Fruit fly (Drosophila melanogaster) whole organism, embryonic: Measurements from ENCODE around the gene CG15764.

ENCODE experiments used
- Abd-B ChIP-seq: fragments of 200-800 bp; sonication (Bioruptor generic); optimal IDR thresholded peaks from 2 replicates; lab custom pipeline; 2018; ENCODE audit warnings: missing biosample characterization, mild to moderate bottlenecking, missing genetic modification characterization, moderate library complexity
- Antp ChIP-seq: fragments of 200-800 bp; sonication (Bioruptor generic); optimal IDR thresholded peaks from 3 replicates; lab custom pipeline; 2016; ENCODE audit warnings: missing biosample characterization, missing genetic modification characterization
- Asciz ChIP-seq: fragments of 200-800 bp; sonication (Bioruptor generic); optimal IDR thresholded peaks from 2 replicates; lab custom pipeline; 2017; ENCODE audit warnings: missing biosample characterization, mild to moderate bottlenecking, missing genetic modification characterization, missing genetic modification reagents
- CG10147 ChIP-seq: fragments of 200-800 bp; sonication (Bioruptor generic); optimal IDR thresholded peaks from 2 replicates; lab custom pipeline; 2019; ENCODE audit warnings: missing biosample characterization, mild to moderate bottlenecking, missing genetic modification characterization, moderate library complexity
- CG10959 ChIP-seq: fragments of 200-800 bp; sonication (Bioruptor generic); IDR thresholded peaks from 2 replicates; pipeline ENCODE4 v1.3.6; 2022; ENCODE audit warnings: missing biosample characterization, missing genetic modification characterization
- CG11247 ChIP-seq: fragments of 200-800 bp; sonication (Bioruptor generic); IDR thresholded peaks from 2 replicates; pipeline ENCODE4 v1.3.6; 2022; ENCODE audit warnings: missing biosample characterization, missing genetic modification characterization
- CG12744 ChIP-seq: fragments of 200-800 bp; sonication (Bioruptor generic); optimal IDR thresholded peaks from 2 replicates; lab custom pipeline; 2016; ENCODE audit warnings: missing biosample characterization, missing genetic modification characterization
- CG1529 ChIP-seq: fragments of 200-800 bp; sonication (Bioruptor generic); optimal IDR thresholded peaks from 3 replicates; lab custom pipeline; 2018; ENCODE audit warnings: missing biosample characterization, missing genetic modification characterization
- CG16815 ChIP-seq: fragments of 200-800 bp; sonication (Bioruptor generic); optimal IDR thresholded peaks from 3 replicates; lab custom pipeline; 2017; ENCODE audit warnings: missing biosample characterization, mild to moderate bottlenecking, missing genetic modification characterization
- CG17568 ChIP-seq: fragments of 200-800 bp; sonication (Bioruptor generic); optimal IDR thresholded peaks from 2 replicates; lab custom pipeline; 2018; ENCODE audit warnings: missing biosample characterization, mild to moderate bottlenecking, missing genetic modification characterization, moderate library complexity
- CG17612 ChIP-seq: fragments of 200-800 bp; sonication (Bioruptor generic); IDR thresholded peaks from 2 replicates; pipeline ENCODE4 v1.3.6; 2022; ENCODE audit warnings: missing biosample characterization, missing genetic modification characterization
- CG2678 ChIP-seq: fragments of 200-800 bp; sonication (Bioruptor generic); optimal IDR thresholded peaks from 3 replicates; lab custom pipeline; 2019; ENCODE audit warnings: missing biosample characterization, mild to moderate bottlenecking, missing genetic modification characterization, moderate library complexity
- CG2712 ChIP-seq: fragments of 200-800 bp; optimal IDR thresholded peaks from 3 replicates; lab custom pipeline; 2019; ENCODE audit warnings: missing biosample characterization, mild to moderate bottlenecking, missing genetic modification characterization, moderate library complexity
- CG30020 ChIP-seq: fragments of 200-800 bp; optimal IDR thresholded peaks from 2 replicates; lab custom pipeline; 2019; ENCODE audit warnings: missing biosample characterization, mild to moderate bottlenecking, missing genetic modification characterization, moderate library complexity
- CG30431 ChIP-seq: fragments of 200-800 bp; sonication (Bioruptor generic); optimal IDR thresholded peaks from 2 replicates; lab custom pipeline; 2017; ENCODE audit warnings: missing biosample characterization, missing genetic modification characterization
- CG34376 ChIP-seq: fragments of 200-800 bp; sonication (Bioruptor generic); optimal IDR thresholded peaks from 2 replicates; lab custom pipeline; 2018; ENCODE audit warnings: missing biosample characterization, mild to moderate bottlenecking, missing genetic modification characterization
- CG7987 ChIP-seq: fragments of 200-800 bp; sonication (Bioruptor generic); optimal IDR thresholded peaks from 2 replicates; lab custom pipeline; 2018; ENCODE audit warnings: missing biosample characterization, mild to moderate bottlenecking, missing genetic modification characterization, moderate library complexity
- CG9215 ChIP-seq: fragments of 200-800 bp; sonication (Bioruptor generic); IDR thresholded peaks from 2 replicates; pipeline ENCODE4 v1.3.6; 2022; ENCODE audit warnings: missing biosample characterization, missing genetic modification characterization
- CG9437 ChIP-seq: fragments of 200-800 bp; sonication (Bioruptor generic); optimal IDR thresholded peaks from 2 replicates; lab custom pipeline; 2018; ENCODE audit warnings: missing biosample characterization, mild to moderate bottlenecking, missing genetic modification characterization
- Dfd ChIP-seq, 2 experiments: fragments of >200 bp; optimal IDR thresholded peaks; 2 replicates each; lab custom pipeline; 2017; ENCODE audit warnings: missing biosample characterization in 2 of 2, missing genetic modification characterization in 2 of 2
- HHEX ChIP-seq: fragments of 200-800 bp; sonication (Bioruptor generic); optimal IDR thresholded peaks from 3 replicates; lab custom pipeline; 2017; ENCODE audit warnings: missing biosample characterization, mild to moderate bottlenecking, missing genetic modification characterization, missing genetic modification reagents
- HmgZ ChIP-seq: fragments of 200-800 bp; sonication (Bioruptor generic); optimal IDR thresholded peaks from 2 replicates; lab custom pipeline; 2018; ENCODE audit warnings: missing biosample characterization, mild to moderate bottlenecking, missing genetic modification characterization
- Hmr ChIP-seq: fragments of 200-800 bp; sonication (Bioruptor generic); optimal IDR thresholded peaks from 3 replicates; lab custom pipeline; 2017; ENCODE audit warnings: mild to moderate bottlenecking, missing biosample characterization, missing genetic modification reagents, missing genetic modification characterization
- Lpt ChIP-seq: fragments of >200 bp; optimal IDR thresholded peaks from 2 replicates; lab custom pipeline; 2018; ENCODE audit warnings: missing biosample characterization, missing genetic modification characterization
- Myb ChIP-seq: fragments of 200-800 bp; sonication (Bioruptor generic); optimal IDR thresholded peaks from 2 replicates; lab custom pipeline; 2016; ENCODE audit warnings: missing biosample characterization, missing genetic modification characterization
- NC2α ChIP-seq: fragments of 200-800 bp; sonication (Bioruptor generic); optimal IDR thresholded peaks from 2 replicates; lab custom pipeline; 2016; ENCODE audit warnings: missing biosample characterization, missing genetic modification characterization
- NFAT ChIP-seq: fragments of 200-800 bp; sonication (Bioruptor generic); IDR thresholded peaks from 2 replicates; pipeline ENCODE4 v1.3.6; 2022; ENCODE audit warnings: missing biosample characterization, missing genetic modification characterization
- Pdp1 ChIP-seq, 2 experiments: fragments of 200-800 bp; sonication (Bioruptor generic); optimal IDR thresholded peaks; 3 replicates each; lab custom pipeline; 2016; ENCODE audit warnings: missing biosample characterization in 2 of 2, missing genetic modification characterization in 2 of 2, mild to moderate bottlenecking in 1 of 2, moderate library complexity in 1 of 2
- Scr ChIP-seq: fragments of 200-800 bp; sonication (Bioruptor generic); IDR thresholded peaks from 2 replicates; pipeline ENCODE4 v1.3.6; 2022; ENCODE audit warnings: missing biosample characterization, missing genetic modification characterization; ENCODE audit not compliant: partially characterized antibody
- Side ChIP-seq: fragments of 200-800 bp; sonication (Bioruptor generic); optimal IDR thresholded peaks from 2 replicates; lab custom pipeline; 2016; ENCODE audit warnings: missing biosample characterization, missing genetic modification characterization
- az2 ChIP-seq: fragments of 200-800 bp; sonication (Bioruptor generic); optimal IDR thresholded peaks from 3 replicates; lab custom pipeline; 2016; ENCODE audit warnings: missing biosample characterization, missing genetic modification characterization
- cato ChIP-seq: fragments of 200-800 bp; sonication (Bioruptor generic); optimal IDR thresholded peaks from 2 replicates; lab custom pipeline; 2016; ENCODE audit warnings: missing biosample characterization, missing genetic modification characterization, borderline replicate concordance
- dysf ChIP-seq: fragments of 200-800 bp; sonication (Bioruptor generic); IDR thresholded peaks from 3 replicates; pipeline ENCODE4 v1.3.6; 2022; ENCODE audit warnings: missing biosample characterization, missing genetic modification characterization
- ewg ChIP-seq: fragments of 200-800 bp; sonication (Bioruptor generic); optimal IDR thresholded peaks from 3 replicates; lab custom pipeline; 2017; ENCODE audit warnings: mild to moderate bottlenecking, missing biosample characterization, missing genetic modification reagents, missing genetic modification characterization
- fd102C ChIP-seq: fragments of 200-800 bp; sonication (Bioruptor generic); optimal IDR thresholded peaks from 2 replicates; lab custom pipeline; 2018; ENCODE audit warnings: missing biosample characterization, mild to moderate bottlenecking, missing genetic modification characterization, moderate library complexity
- grau ChIP-seq: fragments of 200-800 bp; optimal IDR thresholded peaks from 3 replicates; lab custom pipeline; 2019; ENCODE audit warnings: missing biosample characterization, mild to moderate bottlenecking, missing genetic modification characterization, moderate library complexity
- insv ChIP-seq, 2 experiments: fragments of 200-800 bp; sonication (Bioruptor generic); optimal IDR thresholded peaks; 3 replicates each; lab custom pipeline; 2016 to 2018; ENCODE audit warnings: missing biosample characterization in 2 of 2, missing genetic modification characterization in 2 of 2
- odd ChIP-seq: fragments of 200-800 bp; sonication (Bioruptor generic); optimal IDR thresholded peaks from 2 replicates; lab custom pipeline; 2017; ENCODE audit warnings: missing biosample characterization, mild to moderate bottlenecking, missing genetic modification characterization
- onecut ChIP-seq: fragments of 200-800 bp; sonication (Bioruptor generic); IDR thresholded peaks from 2 replicates; pipeline ENCODE4 v1.3.6; 2022; ENCODE audit warnings: missing biosample characterization, missing genetic modification characterization
- pfk ChIP-seq: fragments of 200-800 bp; sonication (Bioruptor generic); optimal IDR thresholded peaks from 2 replicates; lab custom pipeline; 2018; ENCODE audit warnings: missing biosample characterization, mild to moderate bottlenecking, missing genetic modification characterization, moderate library complexity
- repo ChIP-seq: fragments of 200-800 bp; sonication (Bioruptor generic); optimal IDR thresholded peaks from 2 replicates; lab custom pipeline; 2016; ENCODE audit warnings: missing biosample characterization, missing genetic modification characterization
- sens-2 ChIP-seq: fragments of 200-800 bp; sonication (Bioruptor generic); IDR thresholded peaks from 2 replicates; pipeline ENCODE4 v1.3.6; 2022; ENCODE audit warnings: missing biosample characterization, missing genetic modification characterization
- sisA ChIP-seq: fragments of 200-800 bp; sonication (Bioruptor generic); IDR thresholded peaks from 2 replicates; pipeline ENCODE4 v1.3.6; 2022; ENCODE audit warnings: missing biosample characterization, missing genetic modification characterization
- slou ChIP-seq: fragments of 200-800 bp; sonication (Bioruptor generic); optimal IDR thresholded peaks from 3 replicates; lab custom pipeline; 2016; ENCODE audit warnings: missing biosample characterization, missing genetic modification characterization
- sqz ChIP-seq: fragments of 200-800 bp; sonication (Bioruptor generic); optimal IDR thresholded peaks from 3 replicates; lab custom pipeline; 2018; ENCODE audit warnings: missing biosample characterization, mild to moderate bottlenecking, missing genetic modification characterization
- tap ChIP-seq: fragments of 200-800 bp; optimal IDR thresholded peaks from 3 replicates; lab custom pipeline; 2019; ENCODE audit warnings: missing biosample characterization, mild to moderate bottlenecking, missing genetic modification characterization, moderate library complexity
- usp ChIP-seq: fragments of >200 bp; optimal IDR thresholded peaks from 2 replicates; lab custom pipeline; 2017; ENCODE audit warnings: missing biosample characterization, missing genetic modification characterization
- z ChIP-seq: fragments of 200-800 bp; sonication (Bioruptor generic); IDR thresholded peaks from 3 replicates; pipeline ENCODE4 v1.3.6; 2022; ENCODE audit warnings: missing biosample characterization, missing genetic modification characterization

Gene CG15764

DNA sequence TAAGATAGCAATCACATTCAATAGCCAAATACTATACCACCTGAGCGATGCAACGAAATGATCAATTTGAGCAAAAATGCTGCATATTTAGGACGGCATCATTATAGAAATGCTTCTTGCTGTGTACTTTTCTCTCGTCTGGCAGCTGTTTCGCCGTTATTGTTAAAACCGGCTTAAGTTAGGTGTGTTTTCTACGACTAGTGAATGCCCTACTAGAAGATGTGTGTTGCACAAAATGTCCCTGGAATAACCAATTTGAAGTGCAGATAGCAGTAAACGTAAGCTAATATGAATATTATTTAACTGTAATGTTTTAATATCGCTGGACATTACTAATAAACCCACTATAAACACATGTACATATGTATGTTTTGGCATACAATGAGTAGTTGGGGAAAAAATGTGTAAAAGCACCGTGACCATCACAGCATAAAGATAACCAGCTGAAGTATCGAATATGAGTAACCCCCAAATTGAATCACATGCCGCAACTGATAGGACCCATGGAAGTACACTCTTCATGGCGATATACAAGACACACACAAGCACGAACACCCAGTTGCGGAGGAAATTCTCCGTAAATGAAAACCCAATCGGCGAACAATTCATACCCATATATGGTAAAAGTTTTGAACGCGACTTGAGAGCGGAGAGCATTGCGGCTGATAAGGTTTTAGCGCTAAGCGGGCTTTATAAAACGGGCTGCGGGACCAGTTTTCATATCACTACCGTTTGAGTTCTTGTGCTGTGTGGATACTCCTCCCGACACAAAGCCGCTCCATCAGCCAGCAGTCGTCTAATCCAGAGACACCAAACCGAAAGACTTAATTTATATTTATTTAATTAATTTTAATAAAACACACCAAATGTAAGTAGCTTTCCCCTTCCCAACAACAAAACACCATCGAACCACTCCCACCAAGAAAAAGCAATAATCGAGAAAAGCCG lies 31.5 kb downstream of the CG15764 start, which contains the start of gene Act5C (continued):
- TF ChIP-seq insv (GFP tag; optimal IDR thresholded peaks at IDR 0.05; lab: Kevin White, UChicago) (no peak), onecut (peak; percentile 93), CG17612 (GFP tag; lab: Robert Waterston, UW) (peak; percentile 82), sens-2 (GFP tag; lab: Robert Waterston, UW) (peak; percentile 87), CG2712 (peak; percentile 96), Myb (GFP tag; lab: Kevin White, UChicago) (peak; percentile 84), Dfd (GFP tag; optimal IDR thresholded peaks at IDR 0.05; lab: Kevin White, UChicago) (no peak), slou (peak; percentile 82), NC2α (GFP tag; lab: Kevin White, UChicago) (peak; percentile 93), CG9437 (GFP tag; lab: Kevin White, UChicago) (peak; percentile 86), az2 (GFP tag; lab: Kevin White, UChicago) (peak; percentile 94), CG17568 (GFP tag; lab: Kevin White, UChicago) (peak; percentile 87), odd (GFP tag; lab: Kevin White, UChicago) (peak; percentile 83), ewg (peak; percentile 98), CG9215 (GFP tag; lab: Robert Waterston, UW) (peak; percentile 82), Lpt (GFP tag; lab: Kevin White, UChicago) (no peak), grau (peak; percentile 93), CG16815 (GFP tag; lab: Kevin White, UChicago) (peak; percentile 92), Abd-B (GFP tag; lab: Kevin White, UChicago) (peak; percentile 90), Side (peak; percentile 96), Antp (GFP tag; lab: Kevin White, UChicago) (peak; percentile 96), Asciz (GFP tag; lab: Kevin White, UChicago) (peak; percentile 85), cato (peak; percentile 80), repo (peak; percentile 95), tap (tag; lab: Kevin White, UChicago) (peak; percentile 95), pfk (GFP tag; lab: Kevin White, UChicago) (no peak), CG30020 (tag; lab: Kevin White, UChicago) (peak; percentile 62), Hmr (GFP tag; lab: Kevin White, UChicago) (peak; percentile 92), CG12744 (GFP tag; lab: Kevin White, UChicago) (peak; percentile 87), fd102C (GFP tag; lab: Kevin White, UChicago) (peak; percentile 91), HHEX (GFP tag; lab: Kevin White, UChicago) (peak; percentile 90), sqz (GFP tag; lab: Kevin White, UChicago) (peak; percentile 71), CG34376 (GFP tag; lab: Kevin White, UChicago) (peak; percentile 75), CG10147 (GFP tag; lab: Kevin White, UChicago) (peak; percentile 82), sisA (peak; percentile 92), Pdp1 (GFP tag; optimal IDR thresholded peaks at IDR 0.05; lab: Kevin White, UChicago) (peak; percentile 94 to 96), dysf (GFP tag; lab: Robert Waterston, UW) (peak; percentile 95), NFAT (GFP tag; lab: Robert Waterston, UW) (peak; percentile 89), CG30431 (peak; percentile 93), CG11247 (GFP tag; lab: Robert Waterston, UW) (peak; percentile 78), CG2678 (peak; percentile 95), usp (GFP tag; lab: Kevin White, UChicago) (no peak), Scr (GFP tag; lab: Robert Waterston, UW) (no peak), HmgZ (tag; lab: Kevin White, UChicago) (peak; percentile 90), CG7987 (GFP tag; lab: Kevin White, UChicago) (peak; percentile 79), CG10959 (peak; percentile 94), z (peak; percentile 50; the same call in 1 of the 3 replicates), CG1529 (peak; percentile 90)
